Fruit fly (Drosophila melanogaster): Measurements from ENCODE around the gene Ste12DOR.

DNA sequence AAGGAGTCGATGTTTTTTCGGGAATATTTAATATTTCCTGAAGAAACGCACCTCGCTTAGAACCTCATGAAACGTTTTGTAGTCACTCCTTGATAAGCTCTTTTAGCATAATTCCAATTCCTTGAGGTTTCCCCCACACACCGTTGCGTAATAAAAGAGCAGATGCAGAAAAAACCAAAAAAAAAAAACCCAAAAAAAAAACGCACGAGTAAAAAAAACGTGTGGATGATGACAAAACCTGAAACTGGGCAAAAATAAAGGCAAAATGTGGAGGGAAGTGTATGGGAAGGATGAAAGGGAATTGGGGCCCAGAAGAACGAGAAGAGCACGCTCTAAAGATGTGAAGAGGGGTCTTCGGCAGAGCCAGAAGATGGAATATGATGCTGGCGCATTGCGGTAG lies 19.7 kb upstream of the Ste12DOR start:
- no peak for TF ChIP-seq CG8319 (GFP tag; optimal IDR thresholded peaks at IDR 0.05)
- TF ChIP-seq CG9139 (GFP tag; optimal IDR thresholded peaks at IDR 0.05): no peak
- TF ChIP-seq Hr4 (GFP tag; optimal IDR thresholded peaks at IDR 0.05): no peak
